Worm (Caenorhabditis elegans) whole organism, L3 larva: ENCODE measurements around the gene ZK622.5.

Source experiments
- ZK546.5 ChIP-seq: sonication (generic microtip); optimal IDR thresholded peaks from 2 replicates; lab custom pipeline; 2017; ENCODE audit warnings: missing biosample characterization, missing genetic modification characterization
- aly-2 ChIP-seq: fragments of 150-350 bp; optimal IDR thresholded peaks from 2 replicates; lab custom pipeline; 2014; ENCODE audit warnings: missing biosample characterization, missing genetic modification characterization
- ama-1 ChIP-seq: fragments of 150-350 bp; optimal IDR thresholded peaks from 2 replicates; lab custom pipeline; 2018
- egl-27 ChIP-seq: sonication (generic microtip); optimal IDR thresholded peaks from 4 replicates; lab custom pipeline; 2017; ENCODE audit warnings: missing biosample characterization, missing genetic modification reagents, missing genetic modification characterization
- fos-1 ChIP-seq: fragments of 150-350 bp; optimal IDR thresholded peaks from 2 replicates; lab custom pipeline; 2014; ENCODE audit warnings: missing biosample characterization, missing genetic modification characterization
- nhr-11 ChIP-seq: fragments of 150-350 bp; optimal IDR thresholded peaks from 2 replicates; lab custom pipeline; 2014; ENCODE audit warnings: missing biosample characterization, missing genetic modification characterization
- nhr-23 ChIP-seq: fragments of 150-350 bp; optimal IDR thresholded peaks from 2 replicates; lab custom pipeline; 2014; ENCODE audit warnings: missing biosample characterization, missing genetic modification reagents, missing genetic modification characterization
- nhr-237 ChIP-seq: fragments of 150-350 bp; optimal IDR thresholded peaks from 2 replicates; lab custom pipeline; 2014; ENCODE audit warnings: missing biosample characterization, missing genetic modification characterization
- nhr-25 ChIP-seq: sonication (generic microtip); optimal IDR thresholded peaks from 2 replicates; lab custom pipeline; 2017; ENCODE audit warnings: missing biosample characterization, missing genetic modification characterization
- unc-62 ChIP-seq: fragments of 150-350 bp; sonication (generic microtip); optimal IDR thresholded peaks from 4 replicates; lab custom pipeline; 2014; ENCODE audit warnings: missing biosample characterization, missing genetic modification reagents, missing genetic modification characterization

DNA sequence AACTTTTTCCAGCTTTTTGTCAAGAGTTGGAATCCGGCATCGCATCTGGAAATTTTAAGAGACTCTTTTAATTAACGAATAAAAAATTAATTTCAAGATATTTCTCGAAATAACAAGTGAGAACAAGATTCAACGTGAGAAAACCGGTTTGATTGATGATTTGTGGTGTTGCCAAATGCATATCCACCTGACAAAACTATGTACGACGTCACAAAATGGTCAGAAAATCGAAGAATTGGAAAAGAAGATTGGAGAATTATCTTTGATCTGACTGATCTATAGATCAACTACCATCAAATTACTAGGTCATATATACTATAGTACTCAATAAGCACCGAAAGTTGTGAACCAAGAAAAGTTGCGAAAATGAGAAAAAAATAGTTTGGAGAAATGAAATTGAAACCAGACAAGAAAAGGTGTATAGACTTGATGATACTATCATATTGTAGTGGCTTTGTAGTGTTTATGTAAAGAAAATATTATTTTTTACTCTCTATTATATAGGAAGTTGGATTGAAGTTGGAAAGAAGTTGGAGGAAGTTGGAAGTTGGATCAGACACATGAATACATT, 42.4 kb upstream of the ZK622.5 start, which contains the start of gene ptr-6:
- TF ChIP-seq egl-27 (tag; lab: Kevin White, UChicago) = no peak
- TF ChIP-seq ZK546.5 (tag; lab: Kevin White, UChicago) = no peak
- peak; percentile 37 for TF ChIP-seq nhr-25
- no peak for TF ChIP-seq unc-62 (GFP tag; lab: Kevin White, UChicago)
- no peak for TF ChIP-seq aly-2 (tag; lab: Kevin White, UChicago)
- no peak for TF ChIP-seq fos-1
- TF ChIP-seq ama-1 (lab: Kevin White, UChicago) = no peak
- TF ChIP-seq nhr-237 (tag; lab: Kevin White, UChicago) = no peak
- TF ChIP-seq nhr-23 (tag; lab: Kevin White, UChicago) = peak; percentile 28
- no peak for TF ChIP-seq nhr-11 (tag; lab: Kevin White, UChicago)
